Worm (Caenorhabditis elegans) whole organism, L3 larva: Measurements from ENCODE around the gene F19H6.5.

Experiments
- R02D3.7 ChIP-seq: fragments of 150-350 bp; optimal IDR thresholded peaks from 2 replicates; lab custom pipeline; 2014; ENCODE audit warnings: missing biosample characterization, missing genetic modification characterization
- aly-2 ChIP-seq: fragments of 150-350 bp; optimal IDR thresholded peaks from 2 replicates; lab custom pipeline; 2014; ENCODE audit warnings: missing biosample characterization, missing genetic modification characterization
- ceh-16 ChIP-seq: sonication (generic microtip); optimal IDR thresholded peaks from 2 replicates; lab custom pipeline; 2017; ENCODE audit warnings: missing biosample characterization, missing genetic modification characterization
- ceh-9 ChIP-seq: sonication (generic microtip); optimal IDR thresholded peaks from 2 replicates; lab custom pipeline; 2018; ENCODE audit warnings: missing biosample characterization, missing genetic modification characterization
- egl-27 ChIP-seq: sonication (generic microtip); optimal IDR thresholded peaks from 4 replicates; lab custom pipeline; 2017; ENCODE audit warnings: missing biosample characterization, missing genetic modification reagents, missing genetic modification characterization
- elt-3 ChIP-seq, 3 experiments: fragments of 150-350 bp in 1 of 3; sonication (generic microtip) in 2 of 3; optimal IDR thresholded peaks; 2 replicates in 2 of 3; 4 replicates in 1 of 3; lab custom pipeline; 2014 to 2017; ENCODE audit warnings: missing biosample characterization in 3 of 3, missing genetic modification characterization in 3 of 3
- nfya-1 ChIP-seq: sonication (generic microtip); optimal IDR thresholded peaks from 2 replicates; lab custom pipeline; 2017; ENCODE audit warnings: missing genetic modification characterization, mild to moderate bottlenecking, missing compliant biosample characterization, antibody characterized with exemption, moderate library complexity; ENCODE audit not compliant: insufficient read depth
- nhr-76 ChIP-seq: fragments of 150-350 bp; sonication (generic microtip); optimal IDR thresholded peaks from 5 replicates; lab custom pipeline; 2014; ENCODE audit warnings: missing biosample characterization, missing genetic modification characterization
- nhr-77 ChIP-seq: fragments of 150-350 bp; optimal IDR thresholded peaks from 2 replicates; lab custom pipeline; 2014; ENCODE audit warnings: missing biosample characterization, missing genetic modification characterization
- pqm-1 ChIP-seq: fragments of 150-350 bp; optimal IDR thresholded peaks from 2 replicates; lab custom pipeline; 2017; ENCODE audit warnings: missing biosample characterization, missing genetic modification characterization, inconsistent platforms
- skn-1 ChIP-seq: fragments of 150-350 bp; optimal IDR thresholded peaks from 2 replicates; lab custom pipeline; 2014; ENCODE audit warnings: missing biosample characterization, missing genetic modification characterization
- unc-39 ChIP-seq: sonication (generic microtip); optimal IDR thresholded peaks from 4 replicates; lab custom pipeline; 2017; ENCODE audit warnings: missing biosample characterization, missing genetic modification characterization
- zag-1 ChIP-seq: fragments of 150-350 bp; optimal IDR thresholded peaks from 2 replicates; lab custom pipeline; 2014; ENCODE audit warnings: missing biosample characterization, missing genetic modification characterization
- ztf-11 ChIP-seq: fragments of 150-350 bp; optimal IDR thresholded peaks from 2 replicates; lab custom pipeline; 2014; ENCODE audit warnings: missing biosample characterization, missing genetic modification characterization

DNA sequence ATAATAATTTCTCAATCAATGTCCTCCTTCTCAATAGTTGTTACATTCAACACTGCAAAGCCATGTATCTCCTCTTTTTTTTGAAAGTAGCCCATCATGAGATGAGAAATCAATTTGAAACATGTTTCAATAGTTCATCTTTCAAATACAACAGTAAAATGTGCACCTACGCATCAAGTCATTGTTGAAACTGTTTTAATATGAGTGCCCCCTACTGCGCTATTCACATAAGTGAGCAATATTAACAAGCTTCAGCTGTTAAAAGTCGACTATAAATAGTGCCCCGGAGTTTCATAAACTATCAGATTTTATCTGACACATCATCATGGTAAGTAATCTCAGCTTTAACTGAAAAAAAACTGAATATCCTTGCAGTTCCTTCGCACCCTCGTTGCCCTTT lies 4.3 kb downstream of the F19H6.5 start, which contains the start of the genes nspc-15 and F19H6.6:
- no peak for TF ChIP-seq skn-1
- TF ChIP-seq ceh-9, result no peak
- TF ChIP-seq nhr-76 (tag; lab: Kevin White, UChicago), result no peak
- no peak for TF ChIP-seq zag-1 (tag; lab: Kevin White, UChicago)
- no peak for TF ChIP-seq nfya-1 (tag; lab: Kevin White, UChicago)
- TF ChIP-seq egl-27 (tag; lab: Kevin White, UChicago), result no peak
- TF ChIP-seq aly-2, result no peak
- TF ChIP-seq ceh-16, result no peak
- TF ChIP-seq nhr-77, result no peak
- TF ChIP-seq ztf-11 (tag; lab: Kevin White, UChicago), result no peak
- TF ChIP-seq unc-39 (tag; lab: Kevin White, UChicago), result no peak
- no peak for TF ChIP-seq R02D3.7 (tag; lab: Kevin White, UChicago)
- no peak for TF ChIP-seq elt-3 (tag; optimal IDR thresholded peaks at IDR 0.05; lab: Kevin White, UChicago)
- TF ChIP-seq pqm-1 (tag; lab: Kevin White, UChicago), result no peak
